Fruit fly (Drosophila melanogaster) whole organism, prepupa: ENCODE data around the gene Or83a.

ENCODE experiments used
- CG10631 ChIP-seq: fragments of 200-800 bp; sonication (Bioruptor generic); optimal IDR thresholded peaks from 2 replicates; lab custom pipeline; 2016; ENCODE audit warnings: missing biosample characterization, missing genetic modification characterization
- CG15336 ChIP-seq: fragments of 200-800 bp; sonication (Bioruptor generic); IDR thresholded peaks from 2 replicates; pipeline ENCODE4 v1.3.6; 2022; ENCODE audit warnings: missing biosample characterization, missing genetic modification characterization
- CG1621 ChIP-seq: fragments of 200-800 bp; sonication (Bioruptor generic); optimal IDR thresholded peaks from 3 replicates; lab custom pipeline; 2018; ENCODE audit warnings: missing biosample characterization, mild to moderate bottlenecking, missing genetic modification characterization
- CG31627 ChIP-seq: fragments of 200-800 bp; sonication (Bioruptor generic); optimal IDR thresholded peaks from 3 replicates; lab custom pipeline; 2016; ENCODE audit warnings: missing biosample characterization, missing genetic modification characterization
- CG32006 ChIP-seq: fragments of 200-800 bp; sonication (Bioruptor generic); optimal IDR thresholded peaks from 3 replicates; lab custom pipeline; 2017; ENCODE audit warnings: missing biosample characterization, mild to moderate bottlenecking, missing genetic modification characterization
- CG34406 ChIP-seq: fragments of 200-800 bp; sonication (Bioruptor generic); optimal IDR thresholded peaks from 3 replicates; lab custom pipeline; 2016; ENCODE audit warnings: missing biosample characterization, missing genetic modification characterization
- CG3919 ChIP-seq: fragments of 200-800 bp; sonication (Bioruptor generic); optimal IDR thresholded peaks from 3 replicates; lab custom pipeline; 2016; ENCODE audit warnings: missing biosample characterization, missing genetic modification characterization
- CG4318 ChIP-seq: fragments of 200-800 bp; sonication (Bioruptor generic); optimal IDR thresholded peaks from 3 replicates; lab custom pipeline; 2017; ENCODE audit warnings: missing biosample characterization, mild to moderate bottlenecking, missing genetic modification characterization
- CG6163 ChIP-seq: fragments of 200-800 bp; sonication (Bioruptor generic); IDR thresholded peaks from 3 replicates; pipeline ENCODE4 v1.3.6; 2022; ENCODE audit warnings: missing biosample characterization, missing genetic modification characterization
- CG6276 ChIP-seq: fragments of 200-800 bp; sonication (Bioruptor generic); optimal IDR thresholded peaks from 2 replicates; lab custom pipeline; 2017; ENCODE audit warnings: missing biosample characterization, mild to moderate bottlenecking, missing genetic modification characterization
- CG6792 ChIP-seq: fragments of 200-800 bp; sonication (Bioruptor generic); optimal IDR thresholded peaks from 3 replicates; lab custom pipeline; 2016; ENCODE audit warnings: missing biosample characterization, missing genetic modification characterization
- CG7368 ChIP-seq: fragments of 200-800 bp; sonication (Bioruptor generic); optimal IDR thresholded peaks from 3 replicates; lab custom pipeline; 2016; ENCODE audit warnings: missing biosample characterization, missing genetic modification characterization
- CG8119 ChIP-seq: fragments of 200-800 bp; sonication (Bioruptor generic); IDR thresholded peaks from 3 replicates; pipeline ENCODE4 v1.3.6; 2022; ENCODE audit warnings: missing biosample characterization, missing genetic modification characterization
- CG9139 ChIP-seq: fragments of 200-800 bp; sonication (Bioruptor generic); optimal IDR thresholded peaks from 3 replicates; lab custom pipeline; 2017; ENCODE audit warnings: missing biosample characterization, mild to moderate bottlenecking, missing genetic modification characterization
- Eip75B ChIP-seq: fragments of 200-800 bp; sonication (Bioruptor generic); optimal IDR thresholded peaks from 3 replicates; lab custom pipeline; 2016; ENCODE audit warnings: missing biosample characterization, missing genetic modification characterization
- Eip78C ChIP-seq: fragments of 200-800 bp; sonication (Bioruptor generic); peaks from one replicate; lab custom pipeline; 2016; ENCODE audit warnings: missing biosample characterization, missing genetic modification characterization
- Eip93F ChIP-seq: fragments of 200-800 bp; sonication (Bioruptor generic); optimal IDR thresholded peaks from 2 replicates; lab custom pipeline; 2016; ENCODE audit warnings: missing biosample characterization, mild to moderate bottlenecking, missing genetic modification characterization
- Ets21C ChIP-seq: fragments of 200-800 bp; sonication (Bioruptor generic); optimal IDR thresholded peaks from 3 replicates; lab custom pipeline; 2016; ENCODE audit warnings: missing biosample characterization, missing genetic modification characterization
- Gug ChIP-seq: fragments of 200-800 bp; sonication (Bioruptor generic); IDR thresholded peaks from 2 replicates; pipeline ENCODE4 v1.3.6; 2022; ENCODE audit warnings: missing biosample characterization, missing genetic modification characterization
- Hr39 ChIP-seq: fragments of 200-800 bp; sonication (Bioruptor generic); optimal IDR thresholded peaks from 2 replicates; lab custom pipeline; 2016; ENCODE audit warnings: missing biosample characterization, missing genetic modification characterization
- Met ChIP-seq: fragments of 200-800 bp; sonication (Bioruptor generic); optimal IDR thresholded peaks from 3 replicates; lab custom pipeline; 2016; ENCODE audit warnings: missing biosample characterization, missing genetic modification characterization
- Smox ChIP-seq: fragments of 200-800 bp; sonication (Bioruptor generic); optimal IDR thresholded peaks from 3 replicates; lab custom pipeline; 2016; ENCODE audit warnings: missing biosample characterization, missing genetic modification characterization
- Sox102F ChIP-seq: fragments of 200-800 bp; sonication (Bioruptor generic); optimal IDR thresholded peaks from 2 replicates; lab custom pipeline; 2016; ENCODE audit warnings: missing biosample characterization, mild to moderate bottlenecking, missing genetic modification characterization
- Sox14 ChIP-seq: fragments of 200-800 bp; sonication (Bioruptor generic); optimal IDR thresholded peaks from 3 replicates; lab custom pipeline; 2016; ENCODE audit warnings: missing biosample characterization, missing genetic modification characterization
- Sox15 ChIP-seq: fragments of 200-800 bp; sonication (Bioruptor generic); optimal IDR thresholded peaks from 3 replicates; lab custom pipeline; 2016; ENCODE audit warnings: missing biosample characterization, missing genetic modification characterization
- achi ChIP-seq: fragments of 200-800 bp; sonication (Bioruptor generic); optimal IDR thresholded peaks from 3 replicates; lab custom pipeline; 2016; ENCODE audit warnings: missing biosample characterization, missing genetic modification characterization
- cyc ChIP-seq: fragments of 200-800 bp; sonication (Bioruptor generic); optimal IDR thresholded peaks from 3 replicates; lab custom pipeline; 2016; ENCODE audit warnings: missing biosample characterization, missing genetic modification characterization
- dac ChIP-seq: fragments of 200-800 bp; sonication (Bioruptor generic); optimal IDR thresholded peaks from 2 replicates; lab custom pipeline; 2017; ENCODE audit warnings: missing biosample characterization, mild to moderate bottlenecking, missing genetic modification characterization
- eg ChIP-seq: fragments of 200-800 bp; sonication (Bioruptor generic); IDR thresholded peaks from 3 replicates; pipeline ENCODE4 v1.3.6; 2022; ENCODE audit warnings: missing biosample characterization, missing genetic modification characterization
- esn ChIP-seq: fragments of 200-800 bp; sonication (Bioruptor generic); optimal IDR thresholded peaks from 2 replicates; lab custom pipeline; 2016; ENCODE audit warnings: missing biosample characterization, mild to moderate bottlenecking, missing genetic modification characterization, moderate library complexity
- fkh ChIP-seq: fragments of 200-800 bp; sonication (Bioruptor generic); optimal IDR thresholded peaks from 3 replicates; lab custom pipeline; 2017; ENCODE audit warnings: missing biosample characterization, mild to moderate bottlenecking, missing genetic modification characterization, moderate library complexity
- lz ChIP-seq: fragments of 200-800 bp; sonication (Bioruptor generic); optimal IDR thresholded peaks from 3 replicates; lab custom pipeline; 2016; ENCODE audit warnings: missing biosample characterization, missing genetic modification characterization
- net ChIP-seq: fragments of 200-800 bp; sonication (Bioruptor generic); optimal IDR thresholded peaks from 3 replicates; lab custom pipeline; 2016; ENCODE audit warnings: missing biosample characterization, missing genetic modification characterization
- pdm3 ChIP-seq: fragments of 200-800 bp; sonication (Bioruptor generic); optimal IDR thresholded peaks from 3 replicates; lab custom pipeline; 2016; ENCODE audit warnings: missing biosample characterization, missing genetic modification characterization
- salr ChIP-seq, 2 experiments: fragments of 200-800 bp; sonication (Bioruptor generic); optimal IDR thresholded peaks; 3 replicates each; lab custom pipeline; 2016 to 2018; ENCODE audit warnings: missing biosample characterization in 2 of 2, missing genetic modification characterization in 2 of 2, mild to moderate bottlenecking in 1 of 2
- spab ChIP-seq: fragments of 200-800 bp; sonication (Bioruptor generic); optimal IDR thresholded peaks from 2 replicates; lab custom pipeline; 2017; ENCODE audit warnings: missing biosample characterization, mild to moderate bottlenecking, missing genetic modification characterization, missing genetic modification reagents
- ss ChIP-seq, 2 experiments: fragments of 200-800 bp; sonication (Bioruptor generic); optimal IDR thresholded peaks; 2 replicates in 1 of 2; 3 replicates in 1 of 2; lab custom pipeline; 2017 to 2018; ENCODE audit warnings: mild to moderate bottlenecking in 2 of 2, missing biosample characterization in 2 of 2, missing genetic modification characterization in 2 of 2, moderate library complexity in 1 of 2
- topi ChIP-seq: fragments of 200-800 bp; sonication (Bioruptor generic); optimal IDR thresholded peaks from 3 replicates; lab custom pipeline; 2016; ENCODE audit warnings: missing biosample characterization, missing genetic modification characterization
- vri ChIP-seq: fragments of 200-800 bp; sonication (Bioruptor generic); optimal IDR thresholded peaks from 3 replicates; lab custom pipeline; 2016; ENCODE audit warnings: missing biosample characterization, mild to moderate bottlenecking, missing genetic modification characterization

Or83a gene

DNA sequence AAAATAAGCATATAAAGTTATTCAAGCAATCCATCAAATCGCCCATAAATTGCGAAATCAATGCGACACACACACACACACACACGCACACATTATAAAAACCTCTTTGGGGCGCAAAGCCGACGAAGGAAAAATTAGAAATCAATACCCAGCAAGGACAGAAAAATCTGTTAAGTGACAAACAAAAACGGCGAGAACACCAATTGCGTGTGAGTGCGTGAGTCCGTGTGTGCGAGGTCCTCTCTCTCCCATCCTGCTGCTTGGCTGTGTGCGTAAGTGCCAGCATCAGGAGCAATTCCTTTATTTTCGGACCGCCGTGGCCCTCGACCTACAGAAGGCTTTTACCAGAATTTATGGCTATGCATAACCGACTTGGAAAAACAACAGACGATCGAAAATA is 13.3 kb upstream of the Or83a start, which contains the start of gene Orco:
TSS of gene Orco (minus strand) at position 101 of the 400 bp plus-strand sequence.
- TF ChIP-seq CG3919 (no peak), CG34406 (GFP tag; lab: Kevin White, UChicago) (no peak), topi (GFP tag; lab: Kevin White, UChicago) (no peak), vri (GFP tag; lab: Kevin White, UChicago) (no peak), Eip75B (no peak), ss (GFP tag; optimal IDR thresholded peaks at IDR 0.05; lab: Kevin White, UChicago) (no peak), CG7368 (GFP tag; lab: Kevin White, UChicago) (no peak), CG6792 (GFP tag; lab: Kevin White, UChicago) (no peak), Sox102F (GFP tag; lab: Kevin White, UChicago) (no peak), pdm3 (GFP tag; lab: Kevin White, UChicago) (no peak), Met (GFP tag; lab: Kevin White, UChicago) (no peak), CG32006 (no peak), net (no peak), cyc (GFP tag; lab: Kevin White, UChicago) (no peak), CG4318 (no peak), spab (GFP tag; lab: Kevin White, UChicago) (no peak), fkh (GFP tag; lab: Kevin White, UChicago) (no peak), CG31627 (GFP tag; lab: Kevin White, UChicago) (no peak)

DNA sequence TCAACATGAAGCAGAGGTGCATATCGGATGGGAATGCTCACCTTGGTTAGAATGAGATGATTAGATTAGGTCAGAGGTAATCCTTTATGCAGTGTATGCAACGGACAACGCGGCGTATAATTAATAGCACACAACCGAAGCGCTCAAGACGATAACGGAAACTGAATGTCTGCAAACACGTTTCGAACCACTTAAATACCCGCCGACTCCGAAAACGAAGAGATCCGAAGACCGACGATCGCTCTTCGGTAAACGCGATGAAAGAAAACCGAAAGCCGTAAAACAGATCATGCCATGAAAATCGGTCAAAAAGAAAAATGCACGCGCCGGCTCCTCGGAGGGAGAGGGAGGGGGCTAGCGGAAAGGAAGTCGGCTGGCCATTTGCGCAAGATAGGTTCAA is 5.0 kb upstream of the Or83a start, which contains the start of gene CG2663:
TSS of gene CG2663 (minus strand) at position 173 of the 400 bp plus-strand sequence.
- TF ChIP-seq Eip78C (GFP tag; lab: Kevin White, UChicago) (peak; percentile 70), CG1621 (peak; percentile 2), Smox (GFP tag; lab: Kevin White, UChicago) (no peak), topi (GFP tag; lab: Kevin White, UChicago) (no peak), CG10631 (GFP tag; lab: Kevin White, UChicago) (no peak), CG15336 (GFP tag; lab: Robert Waterston, UW) (peak; percentile 33; the same call in 1 of the 2 replicates), achi (peak; percentile 1), Eip93F (GFP tag; lab: Kevin White, UChicago) (no peak), fkh (GFP tag; lab: Kevin White, UChicago) (no peak), Hr39 (GFP tag; lab: Kevin White, UChicago) (no peak), dac (GFP tag; lab: Kevin White, UChicago) (no peak), CG9139 (GFP tag; lab: Kevin White, UChicago) (no peak), salr (GFP tag; optimal IDR thresholded peaks at IDR 0.05; lab: Kevin White, UChicago) (no peak), CG6163 (0 out of 3 replicates have a peak, but pooled peaks have one; percentile 18), CG6276 (GFP tag; lab: Kevin White, UChicago) (peak; percentile 6), CG8119 (0 out of 3 replicates have a peak, but pooled peaks have one; percentile 22), eg (peak; percentile 55; the same call in 2 of the 3 replicates), Gug (no peak), Sox15 (GFP tag; lab: Kevin White, UChicago) (no peak), CG3919 (peak; percentile 15), ss (GFP tag; optimal IDR thresholded peaks at IDR 0.05; lab: Kevin White, UChicago) (no peak)

DNA sequence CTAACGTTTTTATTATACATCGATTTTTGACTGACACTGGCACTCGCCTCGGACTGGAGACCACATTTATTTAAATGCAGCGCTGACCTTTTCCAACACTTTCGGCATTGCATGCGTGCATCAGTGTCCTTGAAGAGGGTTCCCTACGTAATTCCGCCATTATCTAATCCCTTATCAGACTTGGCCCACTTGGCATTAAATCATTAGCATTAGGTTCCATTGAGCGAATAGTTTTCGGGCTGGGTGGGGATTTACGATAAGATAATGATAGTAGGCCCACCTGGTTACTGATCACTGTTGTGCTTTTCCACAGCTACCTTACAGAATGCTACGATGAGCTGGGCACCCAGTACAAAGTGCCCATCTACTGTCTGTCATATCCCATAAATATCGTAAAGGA is 3.8 kb downstream of the Or83a start:
- no peak for TF ChIP-seq esn
- TF ChIP-seq Sox14: no peak
- TF ChIP-seq lz (GFP tag; lab: Kevin White, UChicago): no peak
- TF ChIP-seq CG8119: no peak
- TF ChIP-seq Ets21C: no peak
- TF ChIP-seq spab (GFP tag; lab: Kevin White, UChicago): no peak
